Worm (Caenorhabditis elegans) whole organism, young adult: ENCODE data around the gene arrd-23.
A peak's percentile ranks its signal among the peaks of the same experiment; 100 is the strongest.

ENCODE experiments used
- F49E8.2 ChIP-seq: sonication (generic microtip); optimal IDR thresholded peaks from 3 replicates; lab custom pipeline; 2017; ENCODE audit warnings: missing genetic modification characterization, mild to moderate bottlenecking, missing compliant biosample characterization, antibody characterized with exemption, moderate library complexity; ENCODE audit not compliant: insufficient read depth
- dox-1 ChIP-seq: fragments of 200-800 bp; sonication (Bioruptor generic); IDR thresholded peaks from 2 replicates; pipeline ENCODE4 v1.3.6; 2022; ENCODE audit warnings: missing genetic modification reagents, missing genetic modification characterization, missing compliant biosample characterization
- dpff-1 ChIP-seq: sonication (generic microtip); optimal IDR thresholded peaks from 2 replicates; lab custom pipeline; 2017; ENCODE audit warnings: mild to moderate bottlenecking, missing genetic modification characterization, missing compliant biosample characterization
- fkh-3 ChIP-seq: sonication (generic microtip); optimal IDR thresholded peaks from 2 replicates; lab custom pipeline; 2016; ENCODE audit warnings: mild to moderate bottlenecking, missing genetic modification characterization, missing compliant biosample characterization
- repo-1 ChIP-seq: sonication (generic microtip); optimal IDR thresholded peaks from 2 replicates; lab custom pipeline; 2017; ENCODE audit warnings: mild to moderate bottlenecking, missing genetic modification characterization, missing compliant biosample characterization
- rpc-1 ChIP-seq, 2 experiments: fragments of 150-350 bp in 1 of 2; sonication (generic microtip) in 1 of 2; optimal IDR thresholded peaks; 2 replicates each; lab custom pipeline; 2014 to 2018; ENCODE audit warnings: missing biosample characterization in 1 of 2, missing genetic modification characterization in 1 of 2, missing genetic modification reagents in 1 of 2, missing genotype in 1 of 2
- tbx-9 ChIP-seq: sonication (generic microtip); optimal IDR thresholded peaks from 2 replicates; lab custom pipeline; 2016; ENCODE audit warnings: borderline replicate concordance, missing genetic modification characterization, inconsistent platforms, missing compliant biosample characterization

DNA sequence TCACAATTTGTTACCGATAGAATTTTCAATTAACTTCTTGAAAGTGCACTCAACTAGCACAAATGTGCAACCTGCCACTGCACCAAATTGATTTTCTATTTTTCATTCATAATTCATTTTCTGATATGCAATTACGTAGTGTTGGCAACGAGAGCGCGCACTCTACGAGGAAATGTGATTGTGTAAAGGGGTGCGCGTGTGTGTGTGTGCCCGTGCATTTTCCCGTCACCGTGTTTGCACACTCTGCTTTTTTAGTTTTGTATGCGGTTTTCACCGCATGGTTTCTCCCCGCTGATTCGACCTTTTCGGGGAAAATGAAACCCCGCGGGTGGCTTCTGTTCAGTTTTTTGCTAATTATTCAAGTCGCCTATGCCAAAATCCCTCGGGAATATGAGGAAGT, 4.4 kb downstream of the arrd-23 start, which contains the start of gene T07F12.2:
- no peak for TF ChIP-seq repo-1
- no peak for TF ChIP-seq dpff-1
- TF ChIP-seq rpc-1 (optimal IDR thresholded peaks at IDR 0.05; lab: Kevin White, UChicago), result no peak
- TF ChIP-seq rpc-1 (tag; optimal IDR thresholded peaks at IDR 0.05; lab: Kevin White, UChicago), result no peak
- TF ChIP-seq fkh-3 (tag; lab: Kevin White, UChicago), result no peak
- no peak for TF ChIP-seq F49E8.2 (tag; lab: Kevin White, UChicago)
- TF ChIP-seq dox-1 (GFP tag; lab: Robert Waterston, UW), result 0 out of 2 replicates have a peak, but pooled peaks have one; percentile 36
- TF ChIP-seq tbx-9 (tag; lab: Kevin White, UChicago), result no peak
